Worm (Caenorhabditis elegans) whole organism, L4 larva: ENCODE results near the gene tut-2.

ENCODE experiments used
- D1046.2 ChIP-seq: fragments of 200-800 bp; sonication (Bioruptor generic); IDR thresholded peaks from 2 replicates; pipeline ENCODE4 v1.3.6; 2022; ENCODE audit warnings: missing genetic modification characterization, missing compliant biosample characterization
- F44E2.7 ChIP-seq: fragments of 200-800 bp; sonication (Bioruptor generic); IDR thresholded peaks from 2 replicates; pipeline ENCODE4 v2.1.2; 2022; ENCODE audit warnings: missing genetic modification characterization, missing compliant biosample characterization
- T26A8.4 ChIP-seq: fragments of 200-800 bp; sonication (Bioruptor generic); IDR thresholded peaks from 2 replicates; pipeline ENCODE4 v1.3.6; 2022; ENCODE audit warnings: missing genetic modification characterization, missing compliant biosample characterization
- Y105C5A.15 ChIP-seq: fragments of 200-800 bp; sonication (Bioruptor generic); IDR thresholded peaks from 2 replicates; pipeline ENCODE4 v1.3.6; 2022; ENCODE audit warnings: missing genetic modification characterization, missing compliant biosample characterization
- Y48G9A.11 ChIP-seq: fragments of 200-800 bp; sonication (Bioruptor generic); IDR thresholded peaks from 2 replicates; pipeline ENCODE4 v1.3.6; 2022; ENCODE audit warnings: missing genetic modification reagents, missing genetic modification characterization, missing compliant biosample characterization
- aha-1 ChIP-seq: fragments of 150-350 bp; peaks from one replicate; lab custom pipeline; 2014; ENCODE audit warnings: missing biosample characterization, missing genetic modification characterization
- ceh-28 ChIP-seq: fragments of 150-350 bp; optimal IDR thresholded peaks from 2 replicates; lab custom pipeline; 2014; ENCODE audit warnings: missing biosample characterization, missing genetic modification reagents, missing genetic modification characterization
- daf-12 ChIP-seq: fragments of 150-350 bp; optimal IDR thresholded peaks from 2 replicates; lab custom pipeline; 2014; ENCODE audit warnings: missing biosample characterization, missing genetic modification reagents, missing genetic modification characterization
- daf-16 ChIP-seq, 3 experiments: sonication (generic microtip); optimal IDR thresholded peaks; 2 replicates each; lab custom pipeline; 2016 to 2017; ENCODE audit warnings: missing genetic modification characterization in 3 of 3, missing genetic modification reagents in 3 of 3, mild to moderate bottlenecking in 2 of 3, missing compliant biosample characterization in 2 of 3, missing biosample characterization in 1 of 3, moderate library complexity in 1 of 3
- daf-19 ChIP-seq: fragments of 200-800 bp; sonication (Bioruptor generic); conservative IDR thresholded peaks from 2 replicates; pipeline ENCODE4 v1.3.6; 2022; ENCODE audit warnings: missing genetic modification characterization, missing compliant biosample characterization
- daf-8 ChIP-seq: fragments of 200-800 bp; sonication (Bioruptor generic); IDR thresholded peaks from 2 replicates; pipeline ENCODE4 v1.3.6; 2022; ENCODE audit warnings: missing genetic modification characterization, missing compliant biosample characterization
- dpl-1 ChIP-seq: fragments of 150-350 bp; optimal IDR thresholded peaks from 2 replicates; lab custom pipeline; 2014; ENCODE audit warnings: missing biosample characterization, missing genetic modification reagents, missing genetic modification characterization
- duxl-1 ChIP-seq: sonication (generic microtip); optimal IDR thresholded peaks from 2 replicates; lab custom pipeline; 2016; ENCODE audit warnings: mild to moderate bottlenecking, missing genetic modification characterization, moderate library complexity, missing compliant biosample characterization; ENCODE audit not compliant: poor library complexity
- fos-1 ChIP-seq: fragments of 150-350 bp; optimal IDR thresholded peaks from 2 replicates; lab custom pipeline; 2014; ENCODE audit warnings: missing biosample characterization, missing genetic modification characterization
- gei-8 ChIP-seq: fragments of 200-800 bp; sonication (Bioruptor generic); optimal IDR thresholded peaks from 2 replicates; lab custom pipeline; 2018; ENCODE audit warnings: mild to moderate bottlenecking, missing genetic modification characterization, missing compliant biosample characterization
- hlh-11 ChIP-seq: fragments of 200-800 bp; sonication (Bioruptor generic); optimal IDR thresholded peaks from 2 replicates; lab custom pipeline; 2018; ENCODE audit warnings: mild to moderate bottlenecking, missing genetic modification characterization, missing compliant biosample characterization
- hmg-1.1 ChIP-seq: fragments of 200-800 bp; sonication (Bioruptor generic); IDR thresholded peaks from 2 replicates; pipeline ENCODE4 v1.3.6; 2022; ENCODE audit warnings: missing genetic modification reagents, missing genetic modification characterization, missing compliant biosample characterization
- lim-7 ChIP-seq: fragments of 200-800 bp; sonication (Bioruptor generic); IDR thresholded peaks from 2 replicates; pipeline ENCODE4 v1.3.6; 2022; ENCODE audit warnings: missing genetic modification characterization, missing compliant biosample characterization
- lin-38 ChIP-seq: fragments of 200-800 bp; sonication (Bioruptor generic); IDR thresholded peaks from 2 replicates; pipeline ENCODE4 v1.3.6; 2022; ENCODE audit warnings: missing genetic modification reagents, missing genetic modification characterization, missing compliant biosample characterization
- madf-5 ChIP-seq, 2 experiments: fragments of 200-800 bp; sonication (Bioruptor generic); IDR thresholded peaks; 2 replicates each; pipeline ENCODE4 v1.3.6; 2022; ENCODE audit warnings: missing compliant biosample characterization in 2 of 2, missing genetic modification characterization in 2 of 2
- mdt-29 ChIP-seq: fragments of 200-800 bp; sonication (Bioruptor generic); IDR thresholded peaks from 2 replicates; pipeline ENCODE4 v1.3.6; 2022; ENCODE audit warnings: missing genetic modification reagents, missing genetic modification characterization, missing compliant biosample characterization
- mep-1 ChIP-seq: fragments of 150-350 bp; sonication (generic microtip); optimal IDR thresholded peaks from 3 replicates; lab custom pipeline; 2014; ENCODE audit warnings: missing biosample characterization, missing genetic modification characterization
- mxl-3 ChIP-seq: fragments of 200-800 bp; sonication (Bioruptor generic); optimal IDR thresholded peaks from 2 replicates; lab custom pipeline; 2018; ENCODE audit warnings: mild to moderate bottlenecking, missing genetic modification characterization, missing compliant biosample characterization
- nhr-42 ChIP-seq: fragments of 200-800 bp; sonication (Bioruptor generic); IDR thresholded peaks from 2 replicates; pipeline ENCODE4 v1.3.6; 2022; ENCODE audit warnings: missing genetic modification characterization, missing compliant biosample characterization
- nhr-6 ChIP-seq: fragments of 150-350 bp; optimal IDR thresholded peaks from 2 replicates; lab custom pipeline; 2014; ENCODE audit warnings: missing biosample characterization, missing genetic modification characterization
- nhr-76 ChIP-seq: fragments of 150-350 bp; optimal IDR thresholded peaks from 2 replicates; lab custom pipeline; 2014; ENCODE audit warnings: missing biosample characterization, missing genetic modification characterization
- snpc-1.2 ChIP-seq: fragments of 200-800 bp; sonication (Bioruptor generic); IDR thresholded peaks from 2 replicates; pipeline ENCODE4 v1.3.6; 2022; ENCODE audit warnings: missing genetic modification reagents, missing genetic modification characterization, missing compliant biosample characterization
- tag-97 ChIP-seq: fragments of 200-800 bp; sonication (Bioruptor generic); IDR thresholded peaks from 2 replicates; pipeline ENCODE4 v1.3.6; 2022; ENCODE audit warnings: missing genetic modification characterization, missing compliant biosample characterization
- tra-1 ChIP-seq: fragments of 200-800 bp; sonication (Bioruptor generic); IDR thresholded peaks from 2 replicates; pipeline ENCODE4 v1.3.6; 2022; ENCODE audit warnings: missing genetic modification reagents, missing genetic modification characterization, missing compliant biosample characterization
- unc-130 ChIP-seq: sonication (generic microtip); optimal IDR thresholded peaks from 2 replicates; lab custom pipeline; 2016; ENCODE audit warnings: missing genetic modification reagents, missing genetic modification characterization, missing compliant biosample characterization
- unc-62 ChIP-seq, 3 experiments: fragments of 150-350 bp in 1 of 3; sonication (generic microtip); optimal IDR thresholded peaks in 2 of 3; peaks in 1 of 3; 1 replicate in 1 of 3; 2 replicates in 2 of 3; lab custom pipeline; 2014 to 2017; ENCODE audit warnings: missing biosample characterization in 3 of 3, missing genetic modification characterization in 3 of 3, missing genetic modification reagents in 3 of 3, missing genotype in 1 of 3
- zag-1 ChIP-seq: fragments of 150-350 bp; optimal IDR thresholded peaks from 2 replicates; lab custom pipeline; 2014; ENCODE audit warnings: missing biosample characterization, missing genetic modification characterization
- zfp-2 ChIP-seq: sonication (generic microtip); optimal IDR thresholded peaks from 2 replicates; lab custom pipeline; 2016; ENCODE audit warnings: mild to moderate bottlenecking, missing genetic modification characterization, missing compliant biosample characterization
- zfp-3 ChIP-seq: fragments of 200-800 bp; sonication (Bioruptor generic); conservative IDR thresholded peaks from 2 replicates; pipeline ENCODE4 v1.3.6; 2022; ENCODE audit warnings: missing genetic modification reagents, missing genetic modification characterization, missing compliant biosample characterization
- zip-11 ChIP-seq: fragments of 200-800 bp; sonication (Bioruptor generic); IDR thresholded peaks from 2 replicates; pipeline ENCODE4 v1.3.6; 2022; ENCODE audit warnings: missing genetic modification characterization, missing compliant biosample characterization
- ztf-11 ChIP-seq: fragments of 150-350 bp; optimal IDR thresholded peaks from 2 replicates; lab custom pipeline; 2014; ENCODE audit warnings: missing biosample characterization, missing genetic modification characterization
- ztf-7 ChIP-seq: fragments of 150-350 bp; optimal IDR thresholded peaks from 2 replicates; lab custom pipeline; 2014; ENCODE audit warnings: missing biosample characterization, missing genetic modification characterization

Gene tut-2

DNA sequence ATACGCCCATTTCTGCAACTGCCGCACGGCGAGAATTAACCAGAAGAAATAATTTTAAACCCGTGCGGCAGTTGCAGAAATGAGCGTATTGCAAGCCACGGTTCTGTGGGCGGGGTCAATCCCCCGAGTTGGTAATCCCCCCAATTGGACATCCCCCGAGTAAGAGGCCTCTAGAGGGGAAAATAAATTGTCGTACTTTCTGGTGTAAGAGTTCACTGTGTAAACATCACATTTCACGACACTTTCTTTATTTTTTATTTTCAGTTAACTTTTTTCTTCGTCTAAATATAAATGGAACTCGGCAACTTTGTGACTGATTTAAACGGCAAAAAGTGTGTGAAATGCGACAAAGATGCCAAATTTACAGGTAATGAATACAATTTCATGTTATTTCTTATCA, at the start of gene tut-2:
TSS of gene tut-2 (plus strand) at position 277 of the 400 bp plus-strand sequence.
- TF ChIP-seq Y48G9A.11 (GFP tag; lab: Robert Waterston, UW) (no peak), fos-1 (tag; lab: Kevin White, UChicago) (no peak), dpl-1 (GFP tag; lab: Kevin White, UChicago) (peak; percentile 22)

DNA sequence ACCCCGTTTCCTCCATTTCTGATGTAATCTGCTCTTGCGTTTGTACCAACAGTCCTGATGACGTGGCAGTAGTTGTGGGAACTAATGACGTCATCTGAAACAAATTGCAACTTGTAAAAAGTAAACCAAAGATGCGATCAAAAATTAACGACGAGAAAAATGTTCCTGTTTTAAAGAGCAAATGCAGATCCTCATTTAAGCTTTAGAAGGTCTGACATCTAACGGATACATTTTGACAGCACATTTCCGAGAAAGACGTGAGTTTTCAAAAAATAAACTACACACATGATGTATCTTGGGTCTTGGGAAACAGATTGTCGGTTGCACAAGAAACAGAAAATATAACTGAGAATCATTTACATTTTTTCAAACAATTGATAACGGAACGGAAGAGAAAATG, 42.5 kb upstream of the tut-2 start, which contains the start of gene H09F14.1:
TSS of gene H09F14.1 (minus strand) at position 101 of the 400 bp plus-strand sequence.
- no peak for TF ChIP-seq hmg-1.1 (GFP tag; lab: Robert Waterston, UW)
- TF ChIP-seq unc-130 (GFP tag; lab: Kevin White, UChicago), result no peak
- no peak for TF ChIP-seq nhr-42
- TF ChIP-seq lin-38 (GFP tag; lab: Robert Waterston, UW), result no peak
- no peak for TF ChIP-seq hlh-11
- TF ChIP-seq nhr-76 (tag; lab: Kevin White, UChicago), result no peak
- TF ChIP-seq D1046.2 (GFP tag; lab: Robert Waterston, UW), result no peak
- no peak for TF ChIP-seq mep-1 (tag; lab: Kevin White, UChicago)
- no peak for TF ChIP-seq daf-8 (GFP tag; lab: Robert Waterston, UW)
- TF ChIP-seq T26A8.4 (GFP tag; lab: Robert Waterston, UW), result no peak
- no peak for TF ChIP-seq zfp-3 (GFP tag; lab: Robert Waterston, UW)
- no peak for TF ChIP-seq zag-1
- TF ChIP-seq daf-16 (GFP tag; optimal IDR thresholded peaks at IDR 0.05; lab: Kevin White, UChicago), result no peak
- no peak for TF ChIP-seq daf-16 (tag; optimal IDR thresholded peaks at IDR 0.05; lab: Kevin White, UChicago)
- no peak for TF ChIP-seq gei-8 (GFP tag; lab: Kevin White, UChicago)
- TF ChIP-seq mxl-3 (GFP tag; lab: Kevin White, UChicago), result no peak
- TF ChIP-seq duxl-1, result no peak
- no peak for TF ChIP-seq mdt-29
- TF ChIP-seq tag-97 (GFP tag; lab: Robert Waterston, UW), result no peak

DNA sequence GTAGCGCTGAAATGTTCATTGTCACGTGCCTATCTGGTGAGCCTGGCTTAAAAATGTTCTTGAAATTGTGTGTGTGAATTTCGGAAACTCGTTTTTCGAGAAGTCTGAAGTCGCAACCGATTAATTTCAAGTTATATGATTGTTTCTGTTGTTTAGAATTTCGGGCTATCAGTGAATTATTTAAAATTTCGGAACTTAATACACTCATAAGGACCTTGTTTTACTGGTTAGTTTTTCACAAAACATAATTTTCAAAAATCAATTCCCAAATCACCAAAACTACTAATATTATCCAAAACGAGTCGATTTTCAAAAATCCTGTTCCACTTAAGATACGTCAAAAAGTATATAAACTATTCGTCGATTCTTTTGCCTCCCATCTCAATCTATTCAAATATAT, 27.5 kb upstream of the tut-2 start:
- no peak for TF ChIP-seq tra-1 (GFP tag; lab: Robert Waterston, UW)
- peak; percentile 42 for TF ChIP-seq aha-1 (tag; lab: Kevin White, UChicago)
- TF ChIP-seq Y105C5A.15, result no peak
- no peak for TF ChIP-seq zag-1
- peak in 1 of 2 experiments; percentile 98 for TF ChIP-seq unc-62 (GFP tag; optimal IDR thresholded peaks at IDR 0.05 in 1 of 2; lab: Kevin White, UChicago)
- no peak for TF ChIP-seq unc-62 (tag; optimal IDR thresholded peaks at IDR 0.05; lab: Kevin White, UChicago)

DNA sequence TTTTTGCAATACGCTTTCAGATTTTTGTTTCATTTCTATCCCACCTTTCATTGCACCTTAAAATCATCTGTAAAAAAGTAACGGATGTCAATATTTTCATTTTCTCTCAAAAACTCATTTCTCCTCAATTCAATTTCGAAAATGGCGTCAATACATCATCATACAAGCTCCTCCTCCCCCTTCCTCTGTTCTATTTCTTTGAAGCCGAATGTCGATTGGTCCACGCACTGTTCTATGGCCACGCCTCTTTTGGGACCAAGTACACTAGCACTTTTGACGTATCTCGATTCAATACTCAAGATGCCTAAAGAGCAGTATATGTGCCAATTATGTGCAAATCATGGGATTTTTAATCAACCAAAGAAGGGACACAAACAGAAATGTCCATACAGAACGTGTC, 25.3 kb upstream of the tut-2 start, which contains the start of gene mab-23:
TSS of gene mab-23 (plus strand) at position 301 of the 400 bp plus-strand sequence.
- TF ChIP-seq madf-5 (GFP tag; IDR thresholded peaks at IDR 0.05; lab: Robert Waterston, UW), result no peak
- TF ChIP-seq F44E2.7 (GFP tag; lab: Robert Waterston, UW), result no peak
- TF ChIP-seq nhr-42, result no peak
- no peak for TF ChIP-seq snpc-1.2
- no peak for TF ChIP-seq daf-12
- no peak for TF ChIP-seq tag-97 (GFP tag; lab: Robert Waterston, UW)
- TF ChIP-seq nhr-6 (tag; lab: Kevin White, UChicago), result no peak
- TF ChIP-seq gei-8 (GFP tag; lab: Kevin White, UChicago), result no peak
- TF ChIP-seq daf-19 (GFP tag; lab: Robert Waterston, UW), result no peak
- TF ChIP-seq zip-11, result no peak
- no peak for TF ChIP-seq aha-1 (tag; lab: Kevin White, UChicago)
- TF ChIP-seq unc-62 (GFP tag; optimal IDR thresholded peaks at IDR 0.05 in 1 of 2; lab: Kevin White, UChicago), result no peak
- no peak for TF ChIP-seq unc-62 (tag; optimal IDR thresholded peaks at IDR 0.05; lab: Kevin White, UChicago)
- TF ChIP-seq zfp-2, result no peak

DNA sequence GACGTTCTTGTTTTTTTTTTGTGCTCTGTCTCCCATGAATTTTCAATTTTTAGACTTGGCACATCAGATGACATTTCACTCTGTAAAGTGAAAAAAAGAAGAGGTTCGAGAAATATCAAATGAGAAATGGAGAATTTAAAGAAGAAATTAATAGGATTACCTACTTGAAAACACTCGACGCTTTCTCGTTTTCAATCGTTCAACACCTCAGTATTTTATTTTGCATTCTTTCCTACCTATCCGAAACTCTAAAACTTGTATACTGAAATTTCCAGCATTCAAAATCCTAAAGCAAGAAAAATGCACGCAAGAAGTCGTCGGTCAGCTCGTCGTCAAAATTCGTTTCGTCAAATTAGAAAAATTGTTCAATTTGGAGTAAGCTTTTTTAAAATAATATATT, 22.3 kb upstream of the tut-2 start, which contains the start of gene kvs-2:
TSS of gene kvs-2 (plus strand) at position 301 of the 400 bp plus-strand sequence.
- TF ChIP-seq ceh-28 (tag; lab: Kevin White, UChicago), result no peak
- no peak for TF ChIP-seq dpl-1 (GFP tag; lab: Kevin White, UChicago)
- no peak for TF ChIP-seq lim-7 (GFP tag; lab: Robert Waterston, UW)
- no peak for TF ChIP-seq ztf-7 (tag; lab: Kevin White, UChicago)
- TF ChIP-seq zag-1, result no peak
- TF ChIP-seq fos-1 (tag; lab: Kevin White, UChicago), result no peak
- no peak for TF ChIP-seq nhr-6 (tag; lab: Kevin White, UChicago)
- no peak for TF ChIP-seq ztf-11 (tag; lab: Kevin White, UChicago)
- no peak for TF ChIP-seq nhr-76 (tag; lab: Kevin White, UChicago)
- TF ChIP-seq zip-11, result no peak
